Worm (Caenorhabditis elegans): ENCODE data around the gene pccb-1.

The pccb-1 gene

DNA sequence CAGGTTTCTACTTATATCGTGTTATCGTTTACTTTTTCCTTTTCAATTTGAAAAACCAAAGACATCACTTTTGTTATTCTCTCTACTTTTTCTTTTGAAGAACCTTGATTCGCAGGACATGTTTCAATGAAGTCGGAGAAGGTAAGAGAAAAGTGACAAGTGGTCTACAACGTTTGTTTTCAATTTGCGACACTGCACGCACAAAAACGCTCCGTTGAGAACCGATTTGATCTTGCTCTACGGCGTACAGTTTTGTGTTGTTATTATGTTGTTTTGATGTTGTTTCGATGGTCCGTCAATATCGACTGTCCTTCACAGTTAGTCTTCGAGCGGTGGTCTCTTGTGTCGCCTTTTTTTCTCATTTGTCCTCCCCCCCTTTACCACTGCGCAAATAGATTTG, at the start of gene pccb-1:
pccb-1 (plus strand) TSS at position 127 of the 400 bp plus-strand sequence.
- TF ChIP-seq him-1 (tag; optimal IDR thresholded peaks at IDR 0.05), result no peak
- no peak for TF ChIP-seq dao-5 (tag; optimal IDR thresholded peaks at IDR 0.05)
- TF ChIP-seq W03F9.2 (tag; optimal IDR thresholded peaks at IDR 0.05), result no peak

- TF ChIP-seq W03F9.2 (tag; optimal IDR thresholded peaks at IDR 0.05), result no peak
- no peak for TF ChIP-seq dao-5 (tag; optimal IDR thresholded peaks at IDR 0.05)
- TF ChIP-seq him-1 (tag; optimal IDR thresholded peaks at IDR 0.05), result no peak
Measured at ce11 chrX:3040021-3040420, 49.3 kb upstream of the pccb-1 start.

DNA sequence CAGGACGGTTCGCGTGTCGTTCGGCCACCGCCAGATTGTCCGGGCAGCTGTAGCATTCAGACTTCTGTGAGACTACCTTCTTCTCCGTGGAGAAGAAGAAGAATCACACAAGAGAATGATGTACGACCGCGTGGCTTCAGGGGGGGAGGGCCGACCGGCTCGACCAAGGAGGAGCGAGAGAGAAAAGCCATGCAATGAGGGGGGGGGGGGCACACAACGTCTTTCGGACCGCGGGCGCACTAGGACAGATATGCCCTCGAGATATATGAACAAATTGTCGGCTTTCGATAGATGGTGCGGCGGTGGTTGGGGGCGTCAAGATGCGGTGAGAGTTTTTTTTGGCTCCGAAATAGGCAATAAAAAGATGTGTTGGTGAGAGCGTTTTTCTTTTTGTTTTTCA, 48.7 kb upstream of the pccb-1 start:
- TF ChIP-seq dao-5 (tag; optimal IDR thresholded peaks at IDR 0.05), result no peak
- TF ChIP-seq him-1 (tag; optimal IDR thresholded peaks at IDR 0.05), result no peak
- no peak for TF ChIP-seq W03F9.2 (tag; optimal IDR thresholded peaks at IDR 0.05)

DNA sequence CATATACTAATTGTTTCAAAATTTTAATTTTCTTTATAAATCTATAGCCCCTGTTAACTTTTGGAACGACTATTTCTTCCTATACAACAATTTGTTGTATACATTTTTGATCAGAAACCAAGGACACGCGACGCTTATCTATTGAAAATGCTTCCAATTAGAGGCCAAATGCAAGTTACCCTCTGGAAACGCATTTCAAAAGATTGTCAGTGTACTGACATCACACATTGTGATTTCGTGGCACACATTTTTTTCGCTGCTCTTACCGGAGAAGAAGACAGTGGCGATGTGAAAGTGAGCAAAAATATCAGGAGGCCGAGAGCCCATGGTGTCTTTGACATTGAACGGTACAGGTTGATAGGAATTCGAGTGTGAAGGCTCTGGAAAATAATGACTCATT, 43.9 kb upstream of the pccb-1 start, which contains the start of gene cnnm-3:
cnnm-3 (minus strand) TSS at position 382 of the 400 bp plus-strand sequence.
- TF ChIP-seq him-1 (tag; optimal IDR thresholded peaks at IDR 0.05), result no peak
- TF ChIP-seq dao-5 (tag; optimal IDR thresholded peaks at IDR 0.05), result no peak
- no peak for TF ChIP-seq W03F9.2 (tag; optimal IDR thresholded peaks at IDR 0.05)

ce11 chrX:3047224-3047623, 42.1 kb upstream of the pccb-1 start:
- TF ChIP-seq him-1 (tag; optimal IDR thresholded peaks at IDR 0.05) (no peak), dao-5 (tag; optimal IDR thresholded peaks at IDR 0.05) (no peak), W03F9.2 (tag; optimal IDR thresholded peaks at IDR 0.05) (no peak)

- TF ChIP-seq dao-5 (tag; optimal IDR thresholded peaks at IDR 0.05), result no peak
- no peak for TF ChIP-seq W03F9.2 (tag; optimal IDR thresholded peaks at IDR 0.05)
- no peak for TF ChIP-seq him-1 (tag; optimal IDR thresholded peaks at IDR 0.05)
Measured at ce11 chrX:3048696-3049095, 40.7 kb upstream of the pccb-1 start.

DNA sequence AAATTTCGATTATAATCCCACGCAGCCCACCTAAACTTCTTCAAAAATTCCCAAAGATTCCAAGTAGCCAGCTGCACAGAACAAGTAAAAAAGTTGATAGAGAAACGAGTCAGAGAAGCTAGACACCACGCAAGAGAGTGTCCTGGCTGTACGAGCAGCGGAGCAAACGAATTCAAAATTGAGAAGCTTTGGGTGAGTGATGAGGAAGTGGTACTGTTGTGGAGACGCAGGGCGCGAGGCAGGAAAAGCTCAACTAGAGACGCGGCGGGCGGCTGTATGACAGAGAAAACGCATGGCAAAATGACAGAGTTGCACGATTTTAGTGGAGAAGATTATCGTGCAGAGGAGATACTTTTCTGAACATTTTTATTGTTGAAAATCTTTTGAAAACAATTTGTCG, 40.1 kb upstream of the pccb-1 start:
- TF ChIP-seq W03F9.2 (tag; optimal IDR thresholded peaks at IDR 0.05), result no peak
- TF ChIP-seq him-1 (tag; optimal IDR thresholded peaks at IDR 0.05), result peak; percentile 75

DNA sequence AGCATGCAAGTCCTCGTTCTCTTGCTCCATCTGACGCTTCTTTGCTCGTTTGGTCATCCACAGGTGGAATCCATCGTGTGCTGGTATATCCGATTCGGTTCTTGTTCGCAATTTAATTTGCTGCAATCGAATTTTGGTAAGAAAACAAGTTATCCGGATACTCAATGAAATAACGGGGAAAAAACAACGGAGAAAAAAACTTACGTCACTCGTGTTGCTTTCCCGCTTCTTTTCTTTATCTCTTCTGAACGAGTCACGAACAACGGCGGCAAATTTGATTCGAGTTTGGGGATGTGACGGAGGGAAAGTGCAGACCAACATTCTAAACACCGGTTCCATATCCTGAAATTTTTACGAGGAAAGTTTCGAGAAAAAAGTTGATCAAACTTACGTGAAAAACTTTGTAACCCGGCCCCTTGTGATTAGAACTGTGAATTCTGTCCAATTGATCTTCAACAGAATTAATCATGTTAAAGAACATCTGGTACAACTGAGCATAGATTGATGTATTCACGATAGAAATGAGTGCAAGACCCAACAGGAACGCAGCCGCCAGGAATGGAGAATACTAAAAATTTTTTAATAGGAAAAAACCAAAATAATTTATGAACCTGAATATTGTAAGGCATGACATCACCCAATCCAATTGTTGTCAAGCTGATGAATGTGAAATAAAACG, 37.9 kb upstream of the pccb-1 start:
- TF ChIP-seq dao-5 (tag; optimal IDR thresholded peaks at IDR 0.05), result no peak
- TF ChIP-seq him-1 (tag; optimal IDR thresholded peaks at IDR 0.05), result no peak
- no peak for TF ChIP-seq W03F9.2 (tag; optimal IDR thresholded peaks at IDR 0.05)

ce11 chrX:3054394-3054793, 35.0 kb upstream of the pccb-1 start:
- TF ChIP-seq dao-5 (tag; optimal IDR thresholded peaks at IDR 0.05), result no peak
- no peak for TF ChIP-seq W03F9.2 (tag; optimal IDR thresholded peaks at IDR 0.05)
- no peak for TF ChIP-seq him-1 (tag; optimal IDR thresholded peaks at IDR 0.05)

- no peak for TF ChIP-seq dao-5 (tag; optimal IDR thresholded peaks at IDR 0.05)
- TF ChIP-seq him-1 (tag; optimal IDR thresholded peaks at IDR 0.05), result no peak
- TF ChIP-seq W03F9.2 (tag; optimal IDR thresholded peaks at IDR 0.05), result no peak
Measured at ce11 chrX:3054802-3055201, 34.5 kb upstream of the pccb-1 start, which contains the start of gene twk-26. Gene twk-26 (minus strand): TSS chrX:3054824.

DNA sequence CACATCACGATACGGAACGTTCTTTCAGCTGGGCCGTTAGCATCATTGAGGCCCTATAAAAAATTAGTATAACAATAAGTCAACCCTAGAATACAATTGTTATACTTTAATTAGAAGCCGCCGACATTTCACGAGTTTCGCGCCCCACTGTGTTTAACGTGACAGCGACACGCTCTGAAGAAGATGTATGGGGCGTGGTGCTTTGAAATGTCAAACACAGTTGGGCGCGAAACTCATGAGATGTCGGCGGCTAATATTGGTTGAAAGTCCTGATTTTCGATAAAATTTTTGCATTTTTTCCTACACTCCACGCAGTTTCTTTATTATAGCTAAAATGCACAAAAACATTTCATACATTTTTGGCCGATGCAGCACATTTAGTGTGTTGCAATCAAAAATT, 33.3 kb upstream of the pccb-1 start:
- TF ChIP-seq W03F9.2 (tag; optimal IDR thresholded peaks at IDR 0.05) (no peak), dao-5 (tag; optimal IDR thresholded peaks at IDR 0.05) (no peak), him-1 (tag; optimal IDR thresholded peaks at IDR 0.05) (no peak)

DNA sequence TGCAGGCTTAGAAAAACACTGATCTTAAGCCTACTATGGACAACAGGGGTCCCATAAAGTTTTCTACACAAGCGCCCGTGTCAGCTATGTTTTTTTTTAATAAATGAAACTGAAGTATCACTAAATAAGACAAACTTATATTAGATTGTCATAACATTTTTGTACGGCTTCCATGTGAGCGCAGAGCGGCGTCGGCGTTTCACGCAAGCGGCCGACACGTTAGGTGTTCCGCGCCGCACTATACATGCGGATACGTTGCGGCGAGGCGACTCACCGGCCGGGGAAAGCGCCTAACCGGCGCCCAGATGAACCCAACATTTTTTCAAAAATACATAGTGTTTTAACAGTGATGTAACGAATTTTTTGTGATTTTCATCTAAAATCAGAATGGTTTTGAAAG, 31.7 kb upstream of the pccb-1 start:
- TF ChIP-seq dao-5 (tag; optimal IDR thresholded peaks at IDR 0.05) (no peak), him-1 (tag; optimal IDR thresholded peaks at IDR 0.05) (no peak), W03F9.2 (tag; optimal IDR thresholded peaks at IDR 0.05) (no peak)

- TF ChIP-seq dao-5 (tag; optimal IDR thresholded peaks at IDR 0.05), result no peak
- TF ChIP-seq W03F9.2 (tag; optimal IDR thresholded peaks at IDR 0.05), result no peak
- no peak for TF ChIP-seq him-1 (tag; optimal IDR thresholded peaks at IDR 0.05)
Measured at ce11 chrX:3059299-3059698, 30.1 kb upstream of the pccb-1 start, which contains the start of gene rsef-1. Gene rsef-1 (minus strand): TSS chrX:3059399.

DNA sequence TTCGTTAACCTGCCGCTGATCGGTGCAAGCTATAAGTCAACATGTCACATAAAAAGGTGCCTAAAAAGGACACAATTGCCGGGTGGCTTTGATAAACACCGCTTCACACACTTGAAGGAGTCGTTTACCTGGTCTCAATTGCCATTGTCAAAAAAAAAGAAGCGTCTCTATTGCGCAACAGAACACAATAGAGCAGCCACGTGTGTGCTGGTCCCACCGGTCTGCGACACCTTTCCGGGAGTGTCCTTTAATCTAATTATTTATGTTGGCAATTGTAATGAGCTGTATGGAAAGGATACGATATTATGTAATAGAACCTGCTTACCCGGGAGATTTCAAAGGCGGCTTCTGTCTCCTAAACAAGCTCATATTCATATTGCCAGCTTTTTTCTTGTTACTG, 27.7 kb upstream of the pccb-1 start:
- TF ChIP-seq him-1 (tag; optimal IDR thresholded peaks at IDR 0.05), result no peak
- no peak for TF ChIP-seq W03F9.2 (tag; optimal IDR thresholded peaks at IDR 0.05)

- TF ChIP-seq dao-5 (tag; optimal IDR thresholded peaks at IDR 0.05) (no peak), him-1 (tag; optimal IDR thresholded peaks at IDR 0.05) (no peak), W03F9.2 (tag; optimal IDR thresholded peaks at IDR 0.05) (no peak)
Measured at ce11 chrX:3063274-3063673, 26.1 kb upstream of the pccb-1 start, which contains the start of gene ceh-30. Gene ceh-30 (plus strand): TSS chrX:3063574.
